Worm (Caenorhabditis elegans): ENCODE measurements around the gene rom-3.

- TF ChIP-seq K09A11.1 (tag; optimal IDR thresholded peaks at IDR 0.05; ENCODE audit: insufficient read depth) (no peak), ama-1 (optimal IDR thresholded peaks at IDR 0.05) (no peak), pqm-1 (tag; optimal IDR thresholded peaks at IDR 0.05) (no peak), dve-1 (tag; optimal IDR thresholded peaks at IDR 0.05) (no peak), ceh-34 (tag; optimal IDR thresholded peaks at IDR 0.05) (no peak), Y22D7AL.16 (tag; optimal IDR thresholded peaks at IDR 0.05) (no peak), C08G9.2 (tag; optimal IDR thresholded peaks at IDR 0.05) (no peak)
Observed at ce11 chrIV:16939001-16939400, 31.3 kb downstream of the rom-3 start, which contains the start of gene Y116A8C.10.

Data from whole organism, late embryonic.